Worm (Caenorhabditis elegans) whole organism, late embryonic: Measurements from ENCODE around the gene sto-2.

ENCODE experiments used
- C38D4.7 ChIP-seq: fragments of 200-800 bp; sonication (Bioruptor generic); optimal IDR thresholded peaks from 2 replicates; lab custom pipeline; 2018; ENCODE audit warnings: mild to moderate bottlenecking, missing genetic modification characterization, moderate library complexity, missing compliant biosample characterization
- F13H6.1 ChIP-seq: sonication (generic microtip); optimal IDR thresholded peaks from 2 replicates; lab custom pipeline; 2016; ENCODE audit warnings: missing genetic modification characterization, missing compliant biosample characterization
- Y22D7AL.16 ChIP-seq: sonication (generic microtip); optimal IDR thresholded peaks from 2 replicates; lab custom pipeline; 2016; ENCODE audit warnings: missing genetic modification characterization, missing compliant biosample characterization
- ahr-1 ChIP-seq: sonication (generic microtip); optimal IDR thresholded peaks from 2 replicates; lab custom pipeline; 2016; ENCODE audit warnings: missing genetic modification characterization, missing compliant biosample characterization
- ama-1 ChIP-seq: fragments of 150-350 bp; optimal IDR thresholded peaks from 2 replicates; lab custom pipeline; 2014
- ceh-14 ChIP-seq: sonication (generic microtip); optimal IDR thresholded peaks from 2 replicates; lab custom pipeline; 2016; ENCODE audit warnings: missing genotype, missing genetic modification characterization, missing compliant biosample characterization
- ceh-19 ChIP-seq: fragments of 200-800 bp; sonication (Bioruptor generic); optimal IDR thresholded peaks from 2 replicates; lab custom pipeline; 2018; ENCODE audit warnings: mild to moderate bottlenecking, missing genetic modification characterization, missing compliant biosample characterization
- ceh-22 ChIP-seq: sonication (generic microtip); optimal IDR thresholded peaks from 2 replicates; lab custom pipeline; 2017; ENCODE audit warnings: missing biosample characterization, missing genetic modification characterization
- ceh-24 ChIP-seq: sonication (generic microtip); optimal IDR thresholded peaks from 2 replicates; lab custom pipeline; 2016; ENCODE audit warnings: mild to moderate bottlenecking, missing genetic modification characterization, missing compliant biosample characterization
- ceh-30 ChIP-seq: fragments of 150-350 bp; optimal IDR thresholded peaks from 2 replicates; lab custom pipeline; 2014; ENCODE audit warnings: missing biosample characterization, missing genetic modification characterization
- ceh-45 ChIP-seq: fragments of 200-800 bp; sonication (Bioruptor generic); IDR thresholded peaks from 2 replicates; pipeline ENCODE4 v1.3.6; 2022; ENCODE audit warnings: missing genetic modification reagents, missing genetic modification characterization, missing compliant biosample characterization
- ceh-6 ChIP-seq: fragments of 200-800 bp; sonication (Bioruptor generic); optimal IDR thresholded peaks from 2 replicates; lab custom pipeline; 2018; ENCODE audit warnings: mild to moderate bottlenecking, missing genetic modification characterization, missing compliant biosample characterization
- che-1 ChIP-seq: sonication (generic microtip); optimal IDR thresholded peaks from 2 replicates; lab custom pipeline; 2016; ENCODE audit warnings: mild to moderate bottlenecking, missing genetic modification characterization, missing compliant biosample characterization
- dve-1 ChIP-seq: sonication (generic microtip); optimal IDR thresholded peaks from 2 replicates; lab custom pipeline; 2017; ENCODE audit warnings: antibody characterized with exemption, mild to moderate bottlenecking, missing genetic modification characterization, missing compliant biosample characterization
- elt-2 ChIP-seq: sonication (generic microtip); optimal IDR thresholded peaks from 2 replicates; lab custom pipeline; 2016; ENCODE audit warnings: missing genetic modification reagents, missing genetic modification characterization, missing compliant biosample characterization
- fax-1 ChIP-seq: sonication (generic microtip); optimal IDR thresholded peaks from 2 replicates; lab custom pipeline; 2016; ENCODE audit warnings: missing genotype, missing genetic modification characterization, missing compliant biosample characterization
- fkh-10 ChIP-seq: fragments of 150-350 bp; optimal IDR thresholded peaks from 2 replicates; lab custom pipeline; 2014; ENCODE audit warnings: missing biosample characterization, missing genetic modification reagents, missing genetic modification characterization
- fkh-6 ChIP-seq: sonication (generic microtip); optimal IDR thresholded peaks from 2 replicates; lab custom pipeline; 2016; ENCODE audit warnings: missing genetic modification characterization, missing compliant biosample characterization
- gmeb-2 ChIP-seq: sonication (generic microtip); optimal IDR thresholded peaks from 2 replicates; lab custom pipeline; 2016; ENCODE audit warnings: missing genetic modification characterization, inconsistent platforms, missing compliant biosample characterization
- hlh-6 ChIP-seq: sonication (generic microtip); optimal IDR thresholded peaks from 2 replicates; lab custom pipeline; 2016; ENCODE audit warnings: missing genotype, missing genetic modification characterization, missing compliant biosample characterization
- lin-11 ChIP-seq: fragments of 200-800 bp; sonication (Bioruptor generic); optimal IDR thresholded peaks from 2 replicates; lab custom pipeline; 2018; ENCODE audit warnings: mild to moderate bottlenecking, missing genetic modification characterization, missing compliant biosample characterization
- mec-3 ChIP-seq: sonication (generic microtip); optimal IDR thresholded peaks from 2 replicates; lab custom pipeline; 2016; ENCODE audit warnings: borderline replicate concordance, missing genetic modification characterization, missing compliant biosample characterization
- nfya-1 ChIP-seq: sonication (generic microtip); optimal IDR thresholded peaks from 2 replicates; lab custom pipeline; 2017; ENCODE audit warnings: missing genetic modification characterization, mild to moderate bottlenecking, missing compliant biosample characterization, antibody characterized with exemption, moderate library complexity
- odd-2 ChIP-seq: sonication (generic microtip); optimal IDR thresholded peaks from 2 replicates; lab custom pipeline; 2017; ENCODE audit warnings: antibody characterized with exemption, mild to moderate bottlenecking, missing genetic modification characterization, missing compliant biosample characterization
- pag-3 ChIP-seq: sonication (generic microtip); optimal IDR thresholded peaks from 2 replicates; lab custom pipeline; 2016; ENCODE audit warnings: missing compliant biosample characterization, missing genetic modification characterization, borderline replicate concordance
- pat-9 ChIP-seq: fragments of 200-800 bp; sonication (Bioruptor generic); optimal IDR thresholded peaks from 2 replicates; lab custom pipeline; 2018; ENCODE audit warnings: mild to moderate bottlenecking, missing genetic modification characterization, moderate library complexity, missing compliant biosample characterization
- pax-1 ChIP-seq: fragments of 150-350 bp; optimal IDR thresholded peaks from 2 replicates; lab custom pipeline; 2014; ENCODE audit warnings: missing biosample characterization, missing genetic modification characterization
- pha-2 ChIP-seq: sonication (generic microtip); optimal IDR thresholded peaks from 2 replicates; lab custom pipeline; 2017; ENCODE audit warnings: mild to moderate bottlenecking, missing genetic modification characterization, missing compliant biosample characterization
- pha-4 ChIP-seq: fragments of 150-350 bp; optimal IDR thresholded peaks from 2 replicates; lab custom pipeline; 2018; ENCODE audit warnings: missing biosample characterization, missing genetic modification reagents, missing genetic modification characterization
- pqm-1 ChIP-seq: sonication (generic microtip); optimal IDR thresholded peaks from 2 replicates; lab custom pipeline; 2016; ENCODE audit warnings: missing genetic modification characterization, missing compliant biosample characterization
- pros-1 ChIP-seq: fragments of 150-350 bp; optimal IDR thresholded peaks from 2 replicates; lab custom pipeline; 2014; ENCODE audit warnings: missing biosample characterization, missing genetic modification reagents, missing genetic modification characterization
- sdc-2 ChIP-seq: sonication (generic microtip); optimal IDR thresholded peaks from 2 replicates; lab custom pipeline; 2016; ENCODE audit warnings: missing genotype, missing genetic modification characterization, missing compliant biosample characterization
- tbx-2 ChIP-seq: sonication (generic microtip); optimal IDR thresholded peaks from 2 replicates; lab custom pipeline; 2016; ENCODE audit warnings: missing genetic modification characterization, missing compliant biosample characterization
- tbx-7 ChIP-seq: sonication (generic microtip); optimal IDR thresholded peaks from 2 replicates; lab custom pipeline; 2016; ENCODE audit warnings: missing genotype, missing genetic modification characterization, missing compliant biosample characterization
- unc-3 ChIP-seq, 2 experiments: fragments of 200-800 bp in 1 of 2; sonication (Bioruptor generic) in 1 of 2; sonication (generic microtip) in 1 of 2; conservative IDR thresholded peaks in 1 of 2; optimal IDR thresholded peaks in 1 of 2; 2 replicates each; pipeline versions ENCODE4 v1.3.6 to Lab custom; 2016 to 2022; ENCODE audit warnings: missing compliant biosample characterization in 2 of 2, missing genetic modification characterization in 2 of 2, missing genetic modification reagents in 1 of 2
- unc-55 ChIP-seq: sonication (generic microtip); optimal IDR thresholded peaks from 2 replicates; lab custom pipeline; 2017; ENCODE audit warnings: missing biosample characterization, missing genetic modification reagents, missing genetic modification characterization
- ztf-16 ChIP-seq: sonication (generic microtip); optimal IDR thresholded peaks from 2 replicates; lab custom pipeline; 2017; ENCODE audit warnings: missing genetic modification characterization, missing compliant biosample characterization

Gene sto-2

DNA sequence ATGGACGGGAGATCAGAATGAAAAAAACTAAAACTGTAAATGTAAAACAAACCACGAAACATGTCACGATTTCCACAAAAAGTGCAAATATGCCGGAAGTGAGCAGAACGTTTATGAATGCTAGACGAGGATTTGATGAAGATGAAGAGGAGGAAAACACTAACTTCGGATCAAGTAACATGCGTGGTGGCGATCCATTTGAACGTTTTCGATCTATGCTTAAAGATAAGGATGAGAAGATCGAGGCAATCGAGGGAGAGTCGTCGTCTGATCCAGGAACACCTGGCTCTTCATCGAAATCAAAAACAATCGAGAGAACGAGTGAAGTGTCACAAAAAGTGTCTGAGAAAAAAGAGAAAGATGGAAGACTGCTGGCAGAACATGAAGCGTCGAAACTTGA lies 57.8 kb downstream of the sto-2 start:
- no peak for TF ChIP-seq Y22D7AL.16 (tag; lab: Kevin White, UChicago)
- no peak for TF ChIP-seq pha-2
- no peak for TF ChIP-seq C38D4.7
- no peak for TF ChIP-seq fkh-10
- no peak for TF ChIP-seq sdc-2
- no peak for TF ChIP-seq pag-3 (tag; lab: Kevin White, UChicago)
- TF ChIP-seq pat-9: no peak
- TF ChIP-seq ama-1 (lab: Kevin White, UChicago): no peak
- TF ChIP-seq unc-3 (GFP tag; conservative IDR thresholded peaks at IDR 0.05; lab: Robert Waterston, UW): no peak
- TF ChIP-seq unc-3 (tag; optimal IDR thresholded peaks at IDR 0.05; lab: Kevin White, UChicago): no peak
- TF ChIP-seq fax-1: no peak
- TF ChIP-seq ahr-1 (tag; lab: Kevin White, UChicago): no peak
- TF ChIP-seq pros-1 (tag; lab: Kevin White, UChicago): no peak
- TF ChIP-seq ceh-30 (tag; lab: Kevin White, UChicago): no peak
- TF ChIP-seq tbx-2: no peak
- no peak for TF ChIP-seq ceh-24 (tag; lab: Kevin White, UChicago)
- TF ChIP-seq fkh-6: no peak
- TF ChIP-seq odd-2 (tag; lab: Kevin White, UChicago): no peak
- TF ChIP-seq ceh-22 (tag; lab: Kevin White, UChicago): no peak

DNA sequence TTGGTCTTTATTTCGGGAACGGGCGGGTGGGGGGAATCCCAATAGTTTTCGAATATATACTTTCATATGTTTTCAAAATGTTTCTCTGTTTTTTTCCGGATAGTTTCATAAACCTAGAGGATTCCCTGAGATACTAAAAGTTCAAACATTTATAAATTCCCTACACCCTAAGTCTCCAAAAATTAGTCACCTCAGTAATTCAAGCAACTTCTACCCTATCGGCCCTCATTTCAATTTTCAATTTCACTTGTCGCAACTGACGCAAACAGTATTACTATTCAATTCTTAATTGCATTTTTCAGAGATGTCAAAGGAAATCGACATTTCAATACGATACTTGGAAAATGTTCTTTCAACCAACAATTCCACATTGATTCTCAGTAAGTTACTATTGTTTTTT lies 59.2 kb downstream of the sto-2 start, which contains the start of gene Y34B4A.4:
Gene Y34B4A.4 (plus strand): TSS at position 301 of the 400 bp plus-strand sequence.
- TF ChIP-seq hlh-6 (tag; lab: Kevin White, UChicago) (no peak), tbx-7 (tag; lab: Kevin White, UChicago) (no peak), ceh-19 (GFP tag; lab: Kevin White, UChicago) (no peak), che-1 (no peak), ama-1 (lab: Kevin White, UChicago) (no peak), ceh-30 (tag; lab: Kevin White, UChicago) (no peak), pha-4 (tag; lab: Kevin White, UChicago) (no peak), gmeb-2 (tag; lab: Kevin White, UChicago) (no peak), pat-9 (no peak)

DNA sequence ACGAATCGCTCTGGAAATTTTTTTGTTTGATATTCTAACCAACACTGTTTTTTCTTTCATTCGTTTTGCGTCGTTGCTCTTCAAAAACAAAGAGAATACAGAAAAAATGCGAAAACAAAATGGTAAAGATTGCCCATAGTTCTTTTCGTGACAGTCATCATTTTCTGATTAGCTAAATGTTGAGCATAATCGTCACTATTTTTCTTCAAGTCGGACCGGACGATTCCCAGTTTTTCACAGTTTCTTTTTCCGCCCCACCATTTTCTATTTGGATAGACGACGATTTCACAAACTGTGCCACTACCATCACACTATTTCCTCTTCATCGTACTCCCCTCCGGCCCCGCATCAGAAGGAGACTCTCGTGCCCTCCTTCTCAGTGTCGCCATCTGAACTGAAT lies 59.6 kb downstream of the sto-2 start:
- TF ChIP-seq nfya-1 (no peak), unc-55 (GFP tag; lab: Kevin White, UChicago) (no peak), ceh-14 (no peak), che-1 (no peak), pha-2 (no peak), pag-3 (tag; lab: Kevin White, UChicago) (no peak), hlh-6 (tag; lab: Kevin White, UChicago) (no peak), F13H6.1 (tag; lab: Kevin White, UChicago) (no peak), lin-11 (tag; lab: Kevin White, UChicago) (no peak), ceh-45 (no peak), dve-1 (tag; lab: Kevin White, UChicago) (no peak), ceh-22 (tag; lab: Kevin White, UChicago) (no peak), ceh-6 (no peak), pax-1 (tag; lab: Kevin White, UChicago) (no peak), pqm-1 (no peak), ztf-16 (tag; lab: Kevin White, UChicago) (no peak), mec-3 (no peak), ceh-24 (tag; lab: Kevin White, UChicago) (no peak)
- TF ChIP-seq, all 69 proteins: peak for 0

- TF ChIP-seq ceh-6 (no peak), elt-2 (tag; lab: Kevin White, UChicago) (peak; percentile 22), sdc-2 (peak; percentile 20)
Measured at ce11 chrX:5262033-5262432, 61.2 kb downstream of the sto-2 start.
